Worm (Caenorhabditis elegans) whole organism, L4 larva: ENCODE results near the gene sdz-7.

ENCODE experiments used
- R02D3.7 ChIP-seq: fragments of 150-350 bp; sonication (generic microtip); optimal IDR thresholded peaks from 3 replicates; lab custom pipeline; 2014; ENCODE audit warnings: missing biosample characterization, missing genetic modification characterization
- T20F7.1 ChIP-seq: fragments of 200-800 bp; sonication (Bioruptor generic); optimal IDR thresholded peaks from 2 replicates; lab custom pipeline; 2018; ENCODE audit warnings: mild to moderate bottlenecking, missing genetic modification characterization, missing compliant biosample characterization
- T26A8.4 ChIP-seq: fragments of 200-800 bp; sonication (Bioruptor generic); IDR thresholded peaks from 2 replicates; pipeline ENCODE4 v1.3.6; 2022; ENCODE audit warnings: missing genetic modification characterization, missing compliant biosample characterization
- Y48G9A.11 ChIP-seq: fragments of 200-800 bp; sonication (Bioruptor generic); IDR thresholded peaks from 2 replicates; pipeline ENCODE4 v1.3.6; 2022; ENCODE audit warnings: missing genetic modification reagents, missing genetic modification characterization, missing compliant biosample characterization
- Y75B8A.6 ChIP-seq: fragments of 200-800 bp; sonication (Bioruptor generic); IDR thresholded peaks from 2 replicates; pipeline ENCODE4 v1.3.6; 2022; ENCODE audit warnings: missing genetic modification reagents, missing genetic modification characterization, missing compliant biosample characterization
- ama-1 ChIP-seq: fragments of 150-350 bp; optimal IDR thresholded peaks from 2 replicates; lab custom pipeline; 2014; ENCODE audit warnings: inconsistent platforms, mixed read lengths
- ceh-20 ChIP-seq: fragments of 200-800 bp; sonication (Bioruptor generic); IDR thresholded peaks from 2 replicates; pipeline ENCODE4 v1.3.6; 2022; ENCODE audit warnings: missing genetic modification reagents, missing genetic modification characterization, missing compliant biosample characterization
- ceh-28 ChIP-seq: fragments of 150-350 bp; optimal IDR thresholded peaks from 2 replicates; lab custom pipeline; 2014; ENCODE audit warnings: missing biosample characterization, missing genetic modification reagents, missing genetic modification characterization
- ceh-82 ChIP-seq: sonication (generic microtip); optimal IDR thresholded peaks from 2 replicates; lab custom pipeline; 2017; ENCODE audit warnings: missing biosample characterization, missing genetic modification characterization
- ces-1 ChIP-seq: fragments of 150-350 bp; sonication (generic microtip); optimal IDR thresholded peaks from 4 replicates; lab custom pipeline; 2014; ENCODE audit warnings: missing biosample characterization, missing genetic modification reagents, missing genetic modification characterization
- daf-19 ChIP-seq: fragments of 200-800 bp; sonication (Bioruptor generic); conservative IDR thresholded peaks from 2 replicates; pipeline ENCODE4 v1.3.6; 2022; ENCODE audit warnings: missing genetic modification characterization, missing compliant biosample characterization
- dpl-1 ChIP-seq: fragments of 150-350 bp; optimal IDR thresholded peaks from 2 replicates; lab custom pipeline; 2014; ENCODE audit warnings: missing biosample characterization, missing genetic modification reagents, missing genetic modification characterization
- egl-43 ChIP-seq: fragments of 200-800 bp; sonication (Bioruptor generic); IDR thresholded peaks from 2 replicates; pipeline ENCODE4 v1.3.6; 2022; ENCODE audit warnings: missing genetic modification reagents, missing genetic modification characterization, missing compliant biosample characterization
- fkh-10 ChIP-seq: fragments of 150-350 bp; optimal IDR thresholded peaks from 2 replicates; lab custom pipeline; 2014; ENCODE audit warnings: missing biosample characterization, missing genetic modification reagents, missing genetic modification characterization
- gei-8 ChIP-seq: fragments of 200-800 bp; sonication (Bioruptor generic); optimal IDR thresholded peaks from 2 replicates; lab custom pipeline; 2018; ENCODE audit warnings: mild to moderate bottlenecking, missing genetic modification characterization, missing compliant biosample characterization
- hif-1 ChIP-seq, 2 experiments: sonication (generic microtip); optimal IDR thresholded peaks; 2 replicates each; lab custom pipeline; 2016 to 2017; ENCODE audit warnings: missing compliant biosample characterization in 2 of 2, missing genetic modification characterization in 2 of 2, missing genetic modification reagents in 2 of 2, missing genotype in 2 of 2, mild to moderate bottlenecking in 1 of 2
- hlh-11 ChIP-seq: fragments of 200-800 bp; sonication (Bioruptor generic); optimal IDR thresholded peaks from 2 replicates; lab custom pipeline; 2018; ENCODE audit warnings: mild to moderate bottlenecking, missing genetic modification characterization, missing compliant biosample characterization
- hlh-30 ChIP-seq: sonication (generic microtip); optimal IDR thresholded peaks from 2 replicates; lab custom pipeline; 2017; ENCODE audit warnings: antibody characterized with exemption, mild to moderate bottlenecking, missing genetic modification characterization, missing compliant biosample characterization; ENCODE audit not compliant: insufficient read depth
- hmg-1.1 ChIP-seq: fragments of 200-800 bp; sonication (Bioruptor generic); IDR thresholded peaks from 2 replicates; pipeline ENCODE4 v1.3.6; 2022; ENCODE audit warnings: missing genetic modification reagents, missing genetic modification characterization, missing compliant biosample characterization
- jun-1 ChIP-seq: fragments of 150-350 bp; optimal IDR thresholded peaks from 2 replicates; lab custom pipeline; 2014; ENCODE audit warnings: missing biosample characterization, missing genetic modification reagents, missing genetic modification characterization
- lin-15B ChIP-seq: fragments of 150-350 bp; sonication (generic microtip); optimal IDR thresholded peaks from 3 replicates; lab custom pipeline; 2014; ENCODE audit warnings: missing biosample characterization, missing genetic modification characterization
- lin-29 ChIP-seq: fragments of 200-800 bp; sonication (Bioruptor generic); IDR thresholded peaks from 2 replicates; pipeline ENCODE4 v1.3.6; 2022; ENCODE audit warnings: missing genetic modification reagents, missing genetic modification characterization, missing compliant biosample characterization
- lin-38 ChIP-seq: fragments of 200-800 bp; sonication (Bioruptor generic); IDR thresholded peaks from 2 replicates; pipeline ENCODE4 v1.3.6; 2022; ENCODE audit warnings: missing genetic modification reagents, missing genetic modification characterization, missing compliant biosample characterization
- madf-5 ChIP-seq, 2 experiments: fragments of 200-800 bp; sonication (Bioruptor generic); IDR thresholded peaks; 2 replicates each; pipeline ENCODE4 v1.3.6; 2022; ENCODE audit warnings: missing compliant biosample characterization in 2 of 2, missing genetic modification characterization in 2 of 2
- mdl-1 ChIP-seq, 2 experiments: fragments of 150-350 bp in 1 of 2; sonication (generic microtip) in 1 of 2; optimal IDR thresholded peaks; 2 replicates each; lab custom pipeline; 2014 to 2017; ENCODE audit warnings: missing biosample characterization in 2 of 2, missing genetic modification characterization in 2 of 2
- nhr-10 ChIP-seq: fragments of 150-350 bp; optimal IDR thresholded peaks from 2 replicates; lab custom pipeline; 2014; ENCODE audit warnings: missing biosample characterization, missing genetic modification characterization
- nhr-237 ChIP-seq: sonication (generic microtip); optimal IDR thresholded peaks from 2 replicates; lab custom pipeline; 2017; ENCODE audit warnings: missing biosample characterization, missing genetic modification characterization
- nhr-48 ChIP-seq: sonication (generic microtip); optimal IDR thresholded peaks from 2 replicates; lab custom pipeline; 2016; ENCODE audit warnings: mild to moderate bottlenecking, missing genetic modification characterization, missing compliant biosample characterization
- php-3 ChIP-seq: fragments of 200-800 bp; sonication (Bioruptor generic); IDR thresholded peaks from 2 replicates; pipeline ENCODE4 v1.3.6; 2022; ENCODE audit warnings: missing genetic modification reagents, missing genetic modification characterization, missing compliant biosample characterization
- rbr-2 ChIP-seq: sonication (generic microtip); optimal IDR thresholded peaks from 2 replicates; lab custom pipeline; 2016; ENCODE audit warnings: missing genotype, missing genetic modification characterization, missing compliant biosample characterization
- sdz-12 ChIP-seq: fragments of 200-800 bp; sonication (Bioruptor generic); optimal IDR thresholded peaks from 2 replicates; lab custom pipeline; 2018; ENCODE audit warnings: mild to moderate bottlenecking, missing genetic modification characterization, missing compliant biosample characterization
- snpc-4 ChIP-seq: fragments of 150-350 bp; optimal IDR thresholded peaks from 2 replicates; lab custom pipeline; 2014; ENCODE audit warnings: missing biosample characterization, missing genetic modification characterization
- tag-97 ChIP-seq: fragments of 200-800 bp; sonication (Bioruptor generic); IDR thresholded peaks from 2 replicates; pipeline ENCODE4 v1.3.6; 2022; ENCODE audit warnings: missing genetic modification characterization, missing compliant biosample characterization
- unc-62 ChIP-seq, 3 experiments: fragments of 150-350 bp in 1 of 3; sonication (generic microtip); optimal IDR thresholded peaks in 2 of 3; peaks in 1 of 3; 1 replicate in 1 of 3; 2 replicates in 2 of 3; lab custom pipeline; 2014 to 2017; ENCODE audit warnings: missing biosample characterization in 3 of 3, missing genetic modification characterization in 3 of 3, missing genetic modification reagents in 3 of 3, missing genotype in 1 of 3
- zip-2 ChIP-seq: fragments of 150-350 bp; optimal IDR thresholded peaks from 2 replicates; lab custom pipeline; 2014; ENCODE audit warnings: missing biosample characterization, missing genetic modification characterization

sdz-7 gene

DNA sequence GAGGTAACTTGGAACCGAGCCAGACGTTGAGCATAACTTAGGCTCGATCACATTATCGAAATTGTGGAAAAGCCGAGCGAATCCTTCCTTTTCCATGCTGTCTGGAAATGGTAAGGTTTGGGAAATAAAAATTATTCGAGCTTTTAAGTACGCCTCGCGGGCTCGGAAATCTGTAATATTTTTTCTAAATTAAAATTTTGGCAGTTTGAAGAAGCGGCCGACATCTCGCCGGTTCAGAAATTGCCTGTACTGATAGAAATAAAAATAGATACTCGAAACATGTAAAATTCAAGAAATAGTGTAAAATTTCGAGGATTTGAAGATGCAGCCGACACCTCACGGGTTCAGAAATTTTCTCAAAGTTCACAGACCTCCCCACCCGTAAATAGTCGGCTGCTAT lies 33.0 kb upstream of the sdz-7 start, which contains the start of gene bcmo-2:
TSS of gene bcmo-2 (minus strand) at position 101 of the 400 bp plus-strand sequence.
- TF ChIP-seq ceh-28 (no peak), madf-5 (GFP tag; IDR thresholded peaks at IDR 0.05; lab: Robert Waterston, UW) (no peak), unc-62 (GFP tag; optimal IDR thresholded peaks at IDR 0.05 in 1 of 2; lab: Kevin White, UChicago) (no peak), unc-62 (tag; optimal IDR thresholded peaks at IDR 0.05; lab: Kevin White, UChicago) (no peak), sdz-12 (no peak), ama-1 (no peak), Y48G9A.11 (no peak)

DNA sequence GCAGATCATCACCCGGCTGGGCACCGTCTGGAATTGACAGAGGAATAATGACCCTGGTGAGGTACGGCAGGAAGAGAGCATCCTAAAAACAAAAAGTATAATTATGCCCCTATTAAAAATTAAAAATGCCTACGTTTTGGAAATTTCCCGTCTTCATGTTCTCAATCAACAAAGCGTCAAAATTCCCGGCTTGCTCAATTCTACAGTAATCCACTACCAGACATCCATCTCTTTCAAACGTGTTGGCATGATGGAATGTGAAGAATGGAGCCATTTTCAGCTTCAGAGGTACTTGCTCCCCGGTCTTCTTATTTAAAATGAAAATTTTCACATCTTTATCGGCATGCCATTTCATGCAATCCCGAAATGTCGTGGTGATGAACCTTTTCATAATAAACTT lies 31.5 kb upstream of the sdz-7 start:
- TF ChIP-seq ceh-82 (tag; lab: Kevin White, UChicago) (no peak), tag-97 (GFP tag; lab: Robert Waterston, UW) (no peak), hlh-11 (tag; lab: Kevin White, UChicago) (no peak), unc-62 (GFP tag; optimal IDR thresholded peaks at IDR 0.05 in 1 of 2; lab: Kevin White, UChicago) (peak in 1 of 2 experiments; percentile 91), unc-62 (tag; optimal IDR thresholded peaks at IDR 0.05; lab: Kevin White, UChicago) (no peak), lin-38 (GFP tag; lab: Robert Waterston, UW) (no peak), jun-1 (tag; lab: Kevin White, UChicago) (no peak), nhr-48 (tag; lab: Kevin White, UChicago) (no peak)
- TF ChIP-seq, all 104 proteins: peak for 1

DNA sequence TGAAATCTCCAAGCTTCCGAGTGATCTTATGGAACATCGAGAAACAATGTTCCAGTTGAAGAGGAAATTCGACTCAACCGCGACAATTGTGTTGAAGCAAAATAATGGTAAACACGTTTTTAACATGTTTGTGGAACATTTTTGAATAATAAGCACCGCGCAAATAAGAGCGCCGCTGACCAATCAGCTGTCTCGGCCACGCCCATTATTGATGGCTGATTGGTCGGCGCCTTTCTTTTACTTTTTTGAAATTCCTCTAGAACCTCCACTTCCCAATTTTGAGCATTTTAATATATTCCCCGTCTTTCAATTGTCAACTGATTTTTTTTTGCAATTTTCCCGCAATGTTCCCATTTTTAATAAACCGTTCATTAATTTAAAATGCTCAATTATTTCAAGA lies 30.4 kb upstream of the sdz-7 start:
- TF ChIP-seq rbr-2 (tag; lab: Kevin White, UChicago) (no peak), hif-1 (tag; optimal IDR thresholded peaks at IDR 0.05; lab: Kevin White, UChicago) (no peak), fkh-10 (GFP tag; lab: Kevin White, UChicago) (no peak), unc-62 (GFP tag; optimal IDR thresholded peaks at IDR 0.05 in 1 of 2; lab: Kevin White, UChicago) (peak in 1 of 2 experiments; percentile 59), unc-62 (tag; optimal IDR thresholded peaks at IDR 0.05; lab: Kevin White, UChicago) (no peak), nhr-48 (tag; lab: Kevin White, UChicago) (no peak), gei-8 (GFP tag; lab: Kevin White, UChicago) (no peak), nhr-10 (no peak), mdl-1 (tag; optimal IDR thresholded peaks at IDR 0.05; lab: Kevin White, UChicago) (no peak)

DNA sequence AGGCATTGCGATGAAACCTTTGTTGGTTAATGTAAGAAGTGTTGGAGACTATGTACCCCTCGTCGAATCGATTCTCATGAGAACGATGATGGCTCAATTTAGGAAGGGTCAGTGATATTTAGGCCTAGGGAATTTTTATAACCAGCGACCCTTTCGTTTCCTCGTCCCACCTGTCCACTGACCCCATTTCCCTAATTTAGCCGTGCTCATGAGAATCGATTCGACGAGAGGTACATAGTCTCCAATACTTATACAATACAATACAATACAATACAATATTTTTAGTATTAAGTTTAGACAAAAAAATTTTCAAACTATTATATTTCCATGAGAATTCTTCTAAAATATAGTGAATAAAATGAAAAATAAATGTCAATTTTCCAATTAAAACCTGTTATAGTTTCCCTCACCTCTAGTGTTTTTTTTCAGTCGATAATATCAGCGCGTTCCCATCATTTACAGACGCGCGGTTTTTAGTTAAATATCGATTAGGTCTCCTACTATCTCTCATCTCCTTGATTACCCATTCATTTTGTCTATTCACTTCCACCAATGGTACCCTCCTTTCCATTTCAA lies 28.9 kb upstream of the sdz-7 start, which contains the start of the genes F53C3.11 and fbxb-103:
TSS of gene F53C3.11 (minus strand) at position 101 of the 576 bp plus-strand sequence.
TSS of gene fbxb-103 (plus strand) at position 526 of the 576 bp plus-strand sequence.
- no peak for TF ChIP-seq Y75B8A.6
- no peak for TF ChIP-seq hlh-30 (tag; lab: Kevin White, UChicago)
- TF ChIP-seq egl-43 (GFP tag; lab: Robert Waterston, UW) = no peak
- TF ChIP-seq ceh-82 (tag; lab: Kevin White, UChicago) = no peak
- no peak for TF ChIP-seq lin-15B
- no peak for TF ChIP-seq nhr-237 (tag; lab: Kevin White, UChicago)
- TF ChIP-seq R02D3.7 (tag; lab: Kevin White, UChicago) = no peak
- no peak for TF ChIP-seq hmg-1.1 (GFP tag; lab: Robert Waterston, UW)
- no peak for TF ChIP-seq T26A8.4
- TF ChIP-seq T20F7.1 = no peak
- no peak for TF ChIP-seq dpl-1 (GFP tag; lab: Kevin White, UChicago)
- no peak for TF ChIP-seq ces-1
- TF ChIP-seq jun-1 (tag; lab: Kevin White, UChicago) = no peak
- no peak for TF ChIP-seq snpc-4 (tag; lab: Kevin White, UChicago)
- TF ChIP-seq php-3 (GFP tag; lab: Robert Waterston, UW) = no peak
- no peak for TF ChIP-seq ceh-20 (GFP tag; lab: Robert Waterston, UW)
- TF ChIP-seq zip-2 (tag; lab: Kevin White, UChicago) = no peak
- TF ChIP-seq lin-29 (GFP tag; lab: Robert Waterston, UW) = no peak
- no peak for TF ChIP-seq daf-19
- TF ChIP-seq, all 104 proteins: peak for 0
